Worm (Caenorhabditis elegans) whole organism, L4 larva: ENCODE results near the gene T05A7.6.

ENCODE experiments used
- F10B5.3 ChIP-seq: sonication (generic microtip); optimal IDR thresholded peaks from 2 replicates; lab custom pipeline; 2016; ENCODE audit warnings: mild to moderate bottlenecking, missing genetic modification characterization, missing compliant biosample characterization
- F37D6.2 ChIP-seq: sonication (generic microtip); optimal IDR thresholded peaks from 2 replicates; lab custom pipeline; 2016; ENCODE audit warnings: mild to moderate bottlenecking, missing genetic modification characterization, missing compliant biosample characterization
- F44E2.7 ChIP-seq: fragments of 200-800 bp; sonication (Bioruptor generic); IDR thresholded peaks from 2 replicates; pipeline ENCODE4 v2.1.2; 2022; ENCODE audit warnings: missing genetic modification characterization, missing compliant biosample characterization
- T20F7.1 ChIP-seq: fragments of 200-800 bp; sonication (Bioruptor generic); optimal IDR thresholded peaks from 2 replicates; lab custom pipeline; 2018; ENCODE audit warnings: mild to moderate bottlenecking, missing genetic modification characterization, missing compliant biosample characterization
- T26A8.4 ChIP-seq: fragments of 200-800 bp; sonication (Bioruptor generic); IDR thresholded peaks from 2 replicates; pipeline ENCODE4 v1.3.6; 2022; ENCODE audit warnings: missing genetic modification characterization, missing compliant biosample characterization
- Y105C5A.15 ChIP-seq: fragments of 200-800 bp; sonication (Bioruptor generic); IDR thresholded peaks from 2 replicates; pipeline ENCODE4 v1.3.6; 2022; ENCODE audit warnings: missing genetic modification characterization, missing compliant biosample characterization
- Y5F2A.4 ChIP-seq: fragments of 200-800 bp; sonication (Bioruptor generic); optimal IDR thresholded peaks from 2 replicates; lab custom pipeline; 2018; ENCODE audit warnings: mild to moderate bottlenecking, missing genetic modification characterization, missing compliant biosample characterization
- ZK337.2 ChIP-seq: fragments of 200-800 bp; sonication (Bioruptor generic); IDR thresholded peaks from 2 replicates; pipeline ENCODE4 v1.3.6; 2022; ENCODE audit warnings: missing genetic modification reagents, missing genetic modification characterization, missing compliant biosample characterization
- ZK546.5 ChIP-seq, 2 experiments: sonication (generic microtip); optimal IDR thresholded peaks; 2 replicates each; lab custom pipeline; 2017; ENCODE audit warnings: missing biosample characterization in 2 of 2, missing genetic modification characterization in 2 of 2
- arid-1 ChIP-seq: fragments of 200-800 bp; sonication (Bioruptor generic); conservative IDR thresholded peaks from 2 replicates; pipeline ENCODE4 v1.3.6; 2022; ENCODE audit warnings: missing genetic modification reagents, missing genetic modification characterization, missing compliant biosample characterization
- ceh-20 ChIP-seq: fragments of 200-800 bp; sonication (Bioruptor generic); IDR thresholded peaks from 2 replicates; pipeline ENCODE4 v1.3.6; 2022; ENCODE audit warnings: missing genetic modification reagents, missing genetic modification characterization, missing compliant biosample characterization
- cey-2 ChIP-seq: sonication (generic microtip); optimal IDR thresholded peaks from 3 replicates; lab custom pipeline; 2017; ENCODE audit warnings: missing genetic modification characterization, mild to moderate bottlenecking, missing compliant biosample characterization, antibody characterized with exemption, borderline replicate concordance; ENCODE audit not compliant: insufficient read depth
- daf-16 ChIP-seq, 3 experiments: sonication (generic microtip); optimal IDR thresholded peaks; 2 replicates each; lab custom pipeline; 2016 to 2017; ENCODE audit warnings: missing genetic modification characterization in 3 of 3, missing genetic modification reagents in 3 of 3, mild to moderate bottlenecking in 2 of 3, missing compliant biosample characterization in 2 of 3, missing biosample characterization in 1 of 3, moderate library complexity in 1 of 3
- daf-8 ChIP-seq: fragments of 200-800 bp; sonication (Bioruptor generic); IDR thresholded peaks from 2 replicates; pipeline ENCODE4 v1.3.6; 2022; ENCODE audit warnings: missing genetic modification characterization, missing compliant biosample characterization
- dmd-6 ChIP-seq: fragments of 200-800 bp; sonication (Bioruptor generic); IDR thresholded peaks from 2 replicates; pipeline ENCODE4 v1.3.6; 2022; ENCODE audit warnings: missing genetic modification reagents, missing genetic modification characterization, missing compliant biosample characterization
- dmd-9 ChIP-seq: fragments of 200-800 bp; sonication (Bioruptor generic); IDR thresholded peaks from 2 replicates; pipeline ENCODE4 v1.3.6; 2022; ENCODE audit warnings: missing genetic modification reagents, missing genetic modification characterization, missing compliant biosample characterization
- duxl-1 ChIP-seq: sonication (generic microtip); optimal IDR thresholded peaks from 2 replicates; lab custom pipeline; 2016; ENCODE audit warnings: mild to moderate bottlenecking, missing genetic modification characterization, moderate library complexity, missing compliant biosample characterization; ENCODE audit not compliant: poor library complexity
- dve-1 ChIP-seq: sonication (generic microtip); optimal IDR thresholded peaks from 2 replicates; lab custom pipeline; 2017; ENCODE audit warnings: antibody characterized with exemption, mild to moderate bottlenecking, missing genetic modification characterization, missing compliant biosample characterization; ENCODE audit not compliant: insufficient read depth
- hif-1 ChIP-seq, 2 experiments: sonication (generic microtip); optimal IDR thresholded peaks; 2 replicates each; lab custom pipeline; 2016 to 2017; ENCODE audit warnings: missing compliant biosample characterization in 2 of 2, missing genetic modification characterization in 2 of 2, missing genetic modification reagents in 2 of 2, missing genotype in 2 of 2, mild to moderate bottlenecking in 1 of 2
- hlh-11 ChIP-seq: fragments of 200-800 bp; sonication (Bioruptor generic); optimal IDR thresholded peaks from 2 replicates; lab custom pipeline; 2018; ENCODE audit warnings: mild to moderate bottlenecking, missing genetic modification characterization, missing compliant biosample characterization
- hlh-30 ChIP-seq: sonication (generic microtip); optimal IDR thresholded peaks from 2 replicates; lab custom pipeline; 2017; ENCODE audit warnings: antibody characterized with exemption, mild to moderate bottlenecking, missing genetic modification characterization, missing compliant biosample characterization; ENCODE audit not compliant: insufficient read depth
- jun-1 ChIP-seq: fragments of 150-350 bp; optimal IDR thresholded peaks from 2 replicates; lab custom pipeline; 2014; ENCODE audit warnings: missing biosample characterization, missing genetic modification reagents, missing genetic modification characterization
- lim-7 ChIP-seq: fragments of 200-800 bp; sonication (Bioruptor generic); IDR thresholded peaks from 2 replicates; pipeline ENCODE4 v1.3.6; 2022; ENCODE audit warnings: missing genetic modification characterization, missing compliant biosample characterization
- lin-15B ChIP-seq: fragments of 150-350 bp; sonication (generic microtip); optimal IDR thresholded peaks from 3 replicates; lab custom pipeline; 2014; ENCODE audit warnings: missing biosample characterization, missing genetic modification characterization
- lin-38 ChIP-seq: fragments of 200-800 bp; sonication (Bioruptor generic); IDR thresholded peaks from 2 replicates; pipeline ENCODE4 v1.3.6; 2022; ENCODE audit warnings: missing genetic modification reagents, missing genetic modification characterization, missing compliant biosample characterization
- madf-9 ChIP-seq: fragments of 200-800 bp; sonication (Bioruptor generic); conservative IDR thresholded peaks from 2 replicates; pipeline ENCODE4 v1.3.6; 2022; ENCODE audit warnings: missing genetic modification reagents, missing genetic modification characterization, missing compliant biosample characterization
- mdl-1 ChIP-seq, 2 experiments: fragments of 150-350 bp in 1 of 2; sonication (generic microtip) in 1 of 2; optimal IDR thresholded peaks; 2 replicates each; lab custom pipeline; 2014 to 2017; ENCODE audit warnings: missing biosample characterization in 2 of 2, missing genetic modification characterization in 2 of 2
- mdt-29 ChIP-seq: fragments of 200-800 bp; sonication (Bioruptor generic); IDR thresholded peaks from 2 replicates; pipeline ENCODE4 v1.3.6; 2022; ENCODE audit warnings: missing genetic modification reagents, missing genetic modification characterization, missing compliant biosample characterization
- nhr-111 ChIP-seq: fragments of 200-800 bp; sonication (Bioruptor generic); optimal IDR thresholded peaks from 2 replicates; lab custom pipeline; 2018; ENCODE audit warnings: mild to moderate bottlenecking, missing genetic modification characterization, missing compliant biosample characterization
- nhr-28 ChIP-seq: fragments of 150-350 bp; optimal IDR thresholded peaks from 2 replicates; lab custom pipeline; 2014; ENCODE audit warnings: missing biosample characterization, missing genetic modification characterization
- nhr-48 ChIP-seq: sonication (generic microtip); optimal IDR thresholded peaks from 2 replicates; lab custom pipeline; 2016; ENCODE audit warnings: mild to moderate bottlenecking, missing genetic modification characterization, missing compliant biosample characterization
- nhr-6 ChIP-seq: fragments of 150-350 bp; optimal IDR thresholded peaks from 2 replicates; lab custom pipeline; 2014; ENCODE audit warnings: missing biosample characterization, missing genetic modification characterization
- php-3 ChIP-seq: fragments of 200-800 bp; sonication (Bioruptor generic); IDR thresholded peaks from 2 replicates; pipeline ENCODE4 v1.3.6; 2022; ENCODE audit warnings: missing genetic modification reagents, missing genetic modification characterization, missing compliant biosample characterization
- pqm-1 ChIP-seq: sonication (generic microtip); optimal IDR thresholded peaks from 2 replicates; lab custom pipeline; 2017; ENCODE audit warnings: missing biosample characterization, missing genetic modification characterization
- rbr-2 ChIP-seq: sonication (generic microtip); optimal IDR thresholded peaks from 2 replicates; lab custom pipeline; 2016; ENCODE audit warnings: missing genotype, missing genetic modification characterization, missing compliant biosample characterization
- set-16 ChIP-seq: fragments of 200-800 bp; sonication (Bioruptor generic); IDR thresholded peaks from 2 replicates; pipeline ENCODE4 v1.3.6; 2022; ENCODE audit warnings: missing genetic modification reagents, missing genetic modification characterization, missing compliant biosample characterization
- snpc-1.2 ChIP-seq: fragments of 200-800 bp; sonication (Bioruptor generic); IDR thresholded peaks from 2 replicates; pipeline ENCODE4 v1.3.6; 2022; ENCODE audit warnings: missing genetic modification reagents, missing genetic modification characterization, missing compliant biosample characterization
- snpc-4 ChIP-seq: fragments of 150-350 bp; optimal IDR thresholded peaks from 2 replicates; lab custom pipeline; 2014; ENCODE audit warnings: missing biosample characterization, missing genetic modification characterization
- spr-1 ChIP-seq: sonication (generic microtip); optimal IDR thresholded peaks from 2 replicates; lab custom pipeline; 2016; ENCODE audit warnings: mild to moderate bottlenecking, missing genetic modification characterization, missing compliant biosample characterization
- spr-3 ChIP-seq: fragments of 200-800 bp; sonication (Bioruptor generic); optimal IDR thresholded peaks from 2 replicates; lab custom pipeline; 2018; ENCODE audit warnings: mild to moderate bottlenecking, missing genetic modification characterization, missing compliant biosample characterization
- unc-62 ChIP-seq, 3 experiments: fragments of 150-350 bp in 1 of 3; sonication (generic microtip); optimal IDR thresholded peaks in 2 of 3; peaks in 1 of 3; 1 replicate in 1 of 3; 2 replicates in 2 of 3; lab custom pipeline; 2014 to 2017; ENCODE audit warnings: missing biosample characterization in 3 of 3, missing genetic modification characterization in 3 of 3, missing genetic modification reagents in 3 of 3, missing genotype in 1 of 3
- zag-1 ChIP-seq: fragments of 150-350 bp; optimal IDR thresholded peaks from 2 replicates; lab custom pipeline; 2014; ENCODE audit warnings: missing biosample characterization, missing genetic modification characterization
- zip-2 ChIP-seq: fragments of 150-350 bp; optimal IDR thresholded peaks from 2 replicates; lab custom pipeline; 2014; ENCODE audit warnings: missing biosample characterization, missing genetic modification characterization
- ztf-7 ChIP-seq: fragments of 150-350 bp; optimal IDR thresholded peaks from 2 replicates; lab custom pipeline; 2014; ENCODE audit warnings: missing biosample characterization, missing genetic modification characterization

The T05A7.6 gene

DNA sequence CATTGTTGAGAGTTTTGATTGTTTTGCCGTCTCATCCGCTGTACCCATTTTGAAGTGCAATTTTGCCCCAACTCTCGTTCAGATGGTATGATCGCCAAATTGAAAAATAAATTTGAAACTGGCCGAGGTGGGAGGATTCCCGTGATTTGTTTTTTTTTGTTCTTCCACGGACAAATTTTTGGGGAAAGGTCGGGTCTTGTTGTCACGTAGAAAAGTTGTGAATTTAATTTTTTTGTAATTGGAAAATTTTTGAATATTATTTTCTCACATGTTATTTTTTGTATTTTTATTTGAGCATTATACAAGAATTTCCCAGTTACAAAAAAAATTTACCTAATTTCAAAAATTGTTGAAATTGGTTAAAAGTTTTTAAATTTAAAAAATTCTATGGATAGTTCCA lies at the start of gene T05A7.6:
TSS of gene T05A7.6 (minus strand) at position 101 of the 400 bp plus-strand sequence.
- no peak for TF ChIP-seq lin-15B (tag; lab: Kevin White, UChicago)
- no peak for TF ChIP-seq Y105C5A.15 (GFP tag; lab: Robert Waterston, UW)
- no peak for TF ChIP-seq daf-8 (GFP tag; lab: Robert Waterston, UW)
- TF ChIP-seq mdl-1 (tag; optimal IDR thresholded peaks at IDR 0.05; lab: Kevin White, UChicago) = no peak
- no peak for TF ChIP-seq T20F7.1 (GFP tag; lab: Kevin White, UChicago)
- TF ChIP-seq, all 104 proteins: peak for 0

DNA sequence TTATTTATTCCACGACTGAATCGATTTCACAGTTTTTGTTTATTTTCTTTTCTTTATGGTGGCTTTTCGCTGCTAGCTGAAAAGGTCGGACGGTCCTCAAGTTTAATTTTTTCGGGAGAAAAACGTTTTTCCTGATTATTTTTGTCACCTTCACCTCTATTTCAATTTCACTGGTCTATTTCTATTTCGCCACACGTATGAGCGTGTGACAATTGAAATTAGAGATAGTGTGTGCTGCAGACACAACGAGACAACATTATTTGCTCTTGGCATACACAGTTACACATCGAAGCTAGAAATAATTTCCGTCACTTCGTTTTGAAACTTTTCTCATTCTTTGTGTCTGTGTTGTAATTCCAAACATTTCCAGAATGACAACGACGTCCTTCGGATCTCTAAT lies 44.1 kb upstream of the T05A7.6 start, which contains the start of gene F41C3.8:
TSS of gene F41C3.8 (plus strand) at position 371 of the 400 bp plus-strand sequence.
- TF ChIP-seq ztf-7 (tag; lab: Kevin White, UChicago) (no peak), hlh-30 (tag; lab: Kevin White, UChicago) (peak; percentile 30), cey-2 (tag; lab: Kevin White, UChicago) (no peak), daf-16 (GFP tag; optimal IDR thresholded peaks at IDR 0.05; lab: Kevin White, UChicago) (no peak), daf-16 (tag; optimal IDR thresholded peaks at IDR 0.05; lab: Kevin White, UChicago) (peak; percentile 27), hlh-11 (peak; percentile 20), nhr-28 (peak; percentile 80), dmd-6 (peak; percentile 42; the same call in 1 of the 2 replicates), snpc-1.2 (no peak), pqm-1 (tag; lab: Kevin White, UChicago) (peak; percentile 75), php-3 (GFP tag; lab: Robert Waterston, UW) (no peak), zag-1 (tag; lab: Kevin White, UChicago) (no peak), dve-1 (peak; percentile 13), jun-1 (tag; lab: Kevin White, UChicago) (no peak), spr-3 (GFP tag; lab: Kevin White, UChicago) (no peak), mdl-1 (tag; optimal IDR thresholded peaks at IDR 0.05; lab: Kevin White, UChicago) (no peak)

DNA sequence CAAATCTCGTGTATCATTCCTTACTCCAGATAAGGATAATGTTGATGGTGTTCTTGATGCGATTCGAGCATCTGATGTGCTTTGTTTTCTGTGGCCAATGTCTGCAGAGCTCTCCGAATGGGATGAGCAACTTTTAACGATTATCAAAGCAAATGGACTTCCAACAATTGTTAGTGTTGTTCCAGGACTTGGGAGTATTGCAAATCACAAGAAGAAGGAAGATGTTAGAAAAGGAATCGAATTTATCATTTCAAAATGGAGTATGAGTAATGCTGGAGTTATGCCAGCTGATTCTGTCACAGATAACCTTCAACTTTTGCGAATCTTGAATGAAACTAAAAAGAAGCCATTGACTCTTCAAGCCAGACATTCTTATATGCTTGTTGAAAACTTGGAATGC lies 39.2 kb upstream of the T05A7.6 start:
- TF ChIP-seq unc-62 (GFP tag; optimal IDR thresholded peaks at IDR 0.05 in 1 of 2; lab: Kevin White, UChicago) (peak in 1 of 2 experiments; percentile 96), unc-62 (tag; optimal IDR thresholded peaks at IDR 0.05; lab: Kevin White, UChicago) (no peak), mdt-29 (GFP tag; lab: Robert Waterston, UW) (no peak)

DNA sequence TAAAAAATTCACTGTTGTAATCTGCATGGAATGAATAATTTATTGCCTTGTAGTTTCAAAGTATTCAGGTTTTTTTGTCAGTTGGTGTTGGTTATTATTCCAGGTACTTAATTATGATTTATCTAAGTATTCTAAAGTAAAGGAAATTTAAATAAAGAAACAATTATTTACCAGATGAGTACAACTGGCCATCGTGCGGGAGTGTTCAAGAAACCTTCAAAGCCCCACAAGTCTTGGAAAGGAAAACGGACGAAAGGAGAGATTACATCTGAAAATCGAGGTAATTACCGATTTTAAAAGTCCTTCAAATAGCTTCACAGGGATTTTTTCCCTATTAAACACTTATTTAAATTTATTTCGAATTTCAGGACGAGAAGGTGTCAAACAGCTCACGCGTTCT lies 38.5 kb upstream of the T05A7.6 start, which contains the start of gene tag-151:
TSS of gene tag-151 (plus strand) at position 158 of the 400 bp plus-strand sequence.
- TF ChIP-seq ZK546.5 (tag; optimal IDR thresholded peaks at IDR 0.05; lab: Kevin White, UChicago) (no peak), ceh-20 (GFP tag; lab: Robert Waterston, UW) (no peak), dve-1 (peak; percentile 3), F10B5.3 (tag; lab: Kevin White, UChicago) (peak; percentile 54), nhr-111 (GFP tag; lab: Kevin White, UChicago) (no peak), madf-9 (GFP tag; lab: Robert Waterston, UW) (no peak), rbr-2 (tag; lab: Kevin White, UChicago) (no peak), hlh-30 (tag; lab: Kevin White, UChicago) (no peak), ZK337.2 (GFP tag; lab: Robert Waterston, UW) (no peak), hif-1 (tag; optimal IDR thresholded peaks at IDR 0.05; lab: Kevin White, UChicago) (no peak), zip-2 (tag; lab: Kevin White, UChicago) (peak; percentile 54), spr-3 (GFP tag; lab: Kevin White, UChicago) (peak; percentile 58), duxl-1 (tag; lab: Kevin White, UChicago) (no peak), arid-1 (GFP tag; lab: Robert Waterston, UW) (peak; percentile 56; the same call in 1 of the 2 replicates), pqm-1 (tag; lab: Kevin White, UChicago) (no peak), snpc-4 (tag; lab: Kevin White, UChicago) (no peak), F44E2.7 (no peak), F37D6.2 (tag; lab: Kevin White, UChicago) (no peak), spr-1 (tag; lab: Kevin White, UChicago) (peak; percentile 36), T26A8.4 (GFP tag; lab: Robert Waterston, UW) (no peak), lim-7 (GFP tag; lab: Robert Waterston, UW) (0 out of 2 replicates have a peak, but pooled peaks have one; percentile 22), nhr-48 (tag; lab: Kevin White, UChicago) (peak; percentile 16), Y5F2A.4 (GFP tag; lab: Kevin White, UChicago) (no peak), nhr-6 (tag; lab: Kevin White, UChicago) (no peak), dmd-9 (GFP tag; lab: Robert Waterston, UW) (no peak), set-16 (GFP tag; lab: Robert Waterston, UW) (no peak), lin-38 (GFP tag; lab: Robert Waterston, UW) (peak; percentile 65)
